Fruit fly (Drosophila melanogaster) whole organism, wandering third instar larva: Measurements from ENCODE around the gene Irp-1B.

Source experiments
- Abd-B ChIP-seq: fragments of >200 bp; optimal IDR thresholded peaks from 2 replicates; lab custom pipeline; 2017; ENCODE audit warnings: missing biosample characterization, missing genetic modification characterization
- CG32264 ChIP-seq: fragments of 200-800 bp; sonication (Bioruptor generic); optimal IDR thresholded peaks from 2 replicates; lab custom pipeline; 2016; ENCODE audit warnings: missing biosample characterization, missing genetic modification characterization
- N ChIP-seq: fragments of >200 bp; optimal IDR thresholded peaks from 2 replicates; lab custom pipeline; 2018; ENCODE audit warnings: missing biosample characterization, missing external identifiers, missing genetic modification characterization
- rgr ChIP-seq: fragments of 200-800 bp; sonication (Bioruptor generic); optimal IDR thresholded peaks from 3 replicates; lab custom pipeline; 2016; ENCODE audit warnings: missing biosample characterization, mild to moderate bottlenecking, missing genetic modification characterization
- sv ChIP-seq: fragments of 200-800 bp; sonication (Bioruptor generic); optimal IDR thresholded peaks from 3 replicates; lab custom pipeline; 2016; ENCODE audit warnings: missing biosample characterization, missing genetic modification characterization

- TF ChIP-seq Abd-B (GFP tag; lab: Kevin White, UChicago) (no peak), N (GFP tag; lab: Kevin White, UChicago) (no peak), rgr (GFP tag; lab: Kevin White, UChicago) (no peak), CG32264 (GFP tag; lab: Kevin White, UChicago) (no peak), sv (GFP tag; lab: Kevin White, UChicago) (no peak)
Observed at dm6 chr3R:10364287-10364686, 48.4 kb downstream of the Irp-1B start.
